Worm (Caenorhabditis elegans): ENCODE measurements around the gene sra-10.

Gene sra-10

DNA sequence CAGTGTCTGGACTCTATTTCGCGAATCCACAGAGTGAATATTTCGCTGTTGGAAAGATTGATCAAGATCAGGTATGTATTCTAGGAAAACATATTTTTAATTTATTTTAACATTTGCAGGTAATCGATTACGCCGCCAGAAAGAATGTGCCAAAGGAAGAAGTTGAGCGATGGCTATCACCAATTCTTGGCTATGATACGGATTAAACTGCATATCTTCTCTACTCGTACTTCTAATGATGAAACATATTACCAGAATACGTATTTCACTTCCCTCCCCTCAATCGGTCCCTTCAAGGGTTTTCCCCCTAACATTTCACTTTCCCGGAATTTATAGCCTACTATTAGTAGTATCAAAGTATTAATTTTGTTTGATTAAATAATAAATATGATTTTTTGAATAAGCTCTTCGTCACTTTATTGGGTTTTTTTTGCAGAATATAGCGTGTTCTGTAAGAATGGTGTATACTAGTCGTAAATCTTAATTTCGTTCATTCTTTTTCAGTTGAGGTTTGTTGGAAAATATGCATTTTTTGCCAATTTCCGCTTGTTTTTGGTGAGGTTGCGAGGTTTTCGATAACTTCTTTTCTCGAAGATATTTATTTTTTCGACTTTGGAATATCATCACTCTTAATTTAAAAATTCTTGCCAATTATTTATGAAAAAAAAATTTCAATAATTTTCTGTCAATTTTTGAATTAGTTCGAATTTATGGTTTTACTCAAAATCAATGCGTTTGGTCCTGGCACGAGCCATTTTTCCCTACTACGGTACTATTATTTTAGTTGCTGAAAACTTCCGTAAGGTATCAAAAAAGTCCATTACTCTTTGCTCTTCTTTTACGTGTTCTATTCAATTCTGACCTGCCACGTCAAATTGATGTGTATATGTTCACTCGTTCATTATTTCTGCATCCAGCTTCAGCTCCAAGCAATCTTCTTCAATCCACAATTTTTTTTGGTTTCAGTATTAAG, 36.1 kb upstream of the sra-10 start:
- TF ChIP-seq him-1 (tag; optimal IDR thresholded peaks at IDR 0.05): peak; percentile 22
- TF ChIP-seq repo-1 (tag; optimal IDR thresholded peaks at IDR 0.05): peak; percentile 6
- TF ChIP-seq nhr-27 (tag; optimal IDR thresholded peaks at IDR 0.05): no peak
- TF ChIP-seq egl-18 (GFP tag; IDR thresholded peaks at IDR 0.05): 0 out of 2 replicates have a peak, but pooled peaks have one; percentile 64
- peak; percentile 28 for TF ChIP-seq ama-1 (optimal IDR thresholded peaks at IDR 0.05)
- TF ChIP-seq ama-1 (GFP tag; optimal IDR thresholded peaks at IDR 0.05): no peak
- no peak for TF ChIP-seq F52B5.7 (tag; optimal IDR thresholded peaks at IDR 0.05)
- TF ChIP-seq K11D2.4 (GFP tag; IDR thresholded peaks at IDR 0.05): peak; percentile 27; the same call in 1 of the 2 replicates
- TF ChIP-seq dpl-1 (GFP tag; optimal IDR thresholded peaks at IDR 0.05): no peak
- TF ChIP-seq mxl-1 (tag; optimal IDR thresholded peaks at IDR 0.05): no peak
- peak; percentile 11 for TF ChIP-seq ztf-26 (tag; optimal IDR thresholded peaks at IDR 0.05)
- 0 out of 2 replicates have a peak, but pooled peaks have one; percentile 57 for TF ChIP-seq madf-3 (GFP tag; IDR thresholded peaks at IDR 0.05)
- 0 out of 2 replicates have a peak, but pooled peaks have one; percentile 15 for TF ChIP-seq ceh-40 (GFP tag; IDR thresholded peaks at IDR 0.05)
- no peak for TF ChIP-seq cebp-2 (GFP tag; IDR thresholded peaks at IDR 0.05)

DNA sequence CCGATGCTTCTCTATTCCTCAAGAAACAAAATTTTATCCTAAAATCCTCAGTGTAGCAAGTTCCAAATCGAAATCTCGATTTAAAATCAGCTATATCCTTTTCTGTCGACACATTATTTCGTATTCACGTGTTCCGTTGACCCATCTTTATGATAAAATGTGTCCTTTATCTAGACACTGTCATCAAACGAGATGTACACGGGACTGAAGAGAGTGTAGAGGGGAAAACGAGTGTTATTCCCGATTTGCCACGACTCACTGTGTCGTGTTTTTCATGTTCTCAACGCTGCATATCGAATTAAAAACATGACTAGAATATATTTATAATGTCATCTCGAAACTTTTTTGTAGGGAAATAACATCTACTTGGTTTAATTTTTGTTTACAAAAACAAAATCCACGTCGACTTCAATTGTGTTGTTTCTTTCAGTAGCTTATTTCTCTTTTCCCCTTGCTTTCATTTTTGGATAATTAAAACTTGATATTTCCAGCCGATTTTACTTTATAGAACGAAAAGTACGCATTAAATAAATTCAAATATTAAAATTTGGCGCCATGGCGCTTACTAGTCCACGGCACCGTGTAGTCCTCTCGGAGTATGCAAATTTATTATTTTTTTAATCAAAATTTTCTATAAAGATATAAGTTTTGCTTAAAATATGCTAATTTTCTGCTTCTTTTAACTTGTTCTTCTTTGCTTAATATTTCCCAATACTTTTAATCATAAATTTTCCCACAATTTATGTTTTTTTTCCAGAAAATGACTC, 31.1 kb upstream of the sra-10 start, which contains the start of gene metr-1:
Gene metr-1, plus strand, starts transcription at position 758 of the 767 bp plus-strand sequence.
- no peak for TF ChIP-seq snpc-1.1 (tag; optimal IDR thresholded peaks at IDR 0.05; ENCODE audit: insufficient read depth)
- no peak for TF ChIP-seq nfya-1 (tag; optimal IDR thresholded peaks at IDR 0.05; ENCODE audit: borderline replicate concordance, insufficient read depth)
- no peak for TF ChIP-seq atf-7 (tag; optimal IDR thresholded peaks at IDR 0.05)
- TF ChIP-seq nhr-80 (tag; optimal IDR thresholded peaks at IDR 0.05): peak; percentile 9
- no peak for TF ChIP-seq ztf-26 (tag; optimal IDR thresholded peaks at IDR 0.05)
- no peak for TF ChIP-seq Y79H2A.3 (GFP tag; conservative IDR thresholded peaks at IDR 0.05)
- TF ChIP-seq madf-10 (tag; optimal IDR thresholded peaks at IDR 0.05): no peak
- no peak for TF ChIP-seq F37B4.10 (GFP tag; IDR thresholded peaks at IDR 0.05)
- TF ChIP-seq dpff-1 (tag; optimal IDR thresholded peaks at IDR 0.05): no peak
- TF ChIP-seq snpc-3.4 (tag; optimal IDR thresholded peaks at IDR 0.05): no peak
- TF ChIP-seq Y67H2A.10 (GFP tag; conservative IDR thresholded peaks at IDR 0.05): no peak
- no peak for TF ChIP-seq ztf-25 (GFP tag; IDR thresholded peaks at IDR 0.05)
- no peak for TF ChIP-seq lin-40 (tag; optimal IDR thresholded peaks at IDR 0.05)
- TF ChIP-seq aptf-2 (GFP tag; conservative IDR thresholded peaks at IDR 0.05): no peak
- no peak for TF ChIP-seq lsy-27 (tag; optimal IDR thresholded peaks at IDR 0.05; ENCODE audit: borderline replicate concordance, insufficient read depth)
- no peak for TF ChIP-seq mxl-1 (tag; optimal IDR thresholded peaks at IDR 0.05)
- no peak for TF ChIP-seq F57C9.4 (tag; optimal IDR thresholded peaks at IDR 0.05)
- no peak for TF ChIP-seq repo-1 (tag; optimal IDR thresholded peaks at IDR 0.05)
- TF ChIP-seq tbx-9 (tag; optimal IDR thresholded peaks at IDR 0.05; ENCODE audit: borderline replicate concordance): no peak
- TF ChIP-seq madf-3 (GFP tag; IDR thresholded peaks at IDR 0.05): no peak
- peak; percentile 27 for TF ChIP-seq xnd-1 (tag; optimal IDR thresholded peaks at IDR 0.05)
- no peak for TF ChIP-seq D2030.7 (GFP tag; IDR thresholded peaks at IDR 0.05)
- TF ChIP-seq hlh-26 (GFP tag; conservative IDR thresholded peaks at IDR 0.05): no peak
- no peak for TF ChIP-seq K12H6.12 (tag; optimal IDR thresholded peaks at IDR 0.05)
- no peak for TF ChIP-seq F55B11.4 (tag; optimal IDR thresholded peaks at IDR 0.05; ENCODE audit: borderline replicate concordance, insufficient read depth)
- peak; percentile 49; the same call in 1 of the 2 replicates for TF ChIP-seq mcd-1 (GFP tag; IDR thresholded peaks at IDR 0.05)
- TF ChIP-seq madf-8 (GFP tag; conservative IDR thresholded peaks at IDR 0.05): 0 out of 2 replicates have a peak, but pooled peaks have one; percentile 7
- no peak for TF ChIP-seq tbp1 (GFP tag; optimal IDR thresholded peaks at IDR 0.05)
- TF ChIP-seq lin-35 (GFP tag; optimal IDR thresholded peaks at IDR 0.05): peak in 2 of 3 experiments; percentile 9 to 79
- TF ChIP-seq ccch-3 (GFP tag; optimal IDR thresholded peaks at IDR 0.05): no peak
- no peak for TF ChIP-seq ceh-58 (GFP tag; IDR thresholded peaks at IDR 0.05)
- no peak for TF ChIP-seq mel-28 (tag; optimal IDR thresholded peaks at IDR 0.05; ENCODE audit: borderline replicate concordance)
- peak; percentile 53 for TF ChIP-seq F33H1.4 (GFP tag; IDR thresholded peaks at IDR 0.05)

All from whole organism, young adult.